ENCODE assay signal across 1 fruit fly cellular context in genomic region chr3L:3868014-3868413, dm6.
A peak's percentile ranks its signal among the peaks of the same experiment; 100 is the strongest.
TF ChIP-seq lines count a peak whose summit lies in the region.

No protein-coding gene starts in this region.

TF ChIP-seq in whole organism, embryonic, 481 proteins besides CTCF, POLR2A, EP300 and RAD21 (continued from another document and continues in another):
- TF ChIP-seq seq (GFP tag; IDR thresholded peaks at IDR 0.05; lab: Robert Waterston, UW) (no peak), CG6689 (GFP tag; IDR thresholded peaks at IDR 0.05; lab: Robert Waterston, UW) (peak; percentile 53), CG3838 (GFP tag; optimal IDR thresholded peaks at IDR 0.05; lab: Kevin White, UChicago) (no peak), cato (GFP tag; optimal IDR thresholded peaks at IDR 0.05; lab: Kevin White, UChicago; ENCODE audit: borderline replicate concordance) (no peak), CG16813 (GFP tag; IDR thresholded peaks at IDR 0.05; lab: Robert Waterston, UW; ENCODE audit: partially characterized antibody) (no peak), gsb-n (tag; optimal IDR thresholded peaks at IDR 0.05; lab: Kevin White, UChicago) (peak; percentile 14), CG7839 (tag; optimal IDR thresholded peaks at IDR 0.05; lab: Kevin White, UChicago) (no peak), CG6254 (GFP tag; optimal IDR thresholded peaks at IDR 0.05; lab: Kevin White, UChicago) (no peak), MESR4 (GFP tag; optimal IDR thresholded peaks at IDR 0.05; lab: Kevin White, UChicago) (no peak), kah (GFP tag; optimal IDR thresholded peaks at IDR 0.05; lab: Kevin White, UChicago) (no peak), Doc2 (GFP tag; IDR thresholded peaks at IDR 0.05; lab: Robert Waterston, UW) (no peak), Myb (GFP tag; optimal IDR thresholded peaks at IDR 0.05; lab: Kevin White, UChicago) (no peak), Dp (GFP tag; optimal IDR thresholded peaks at IDR 0.05; lab: Kevin White, UChicago) (no peak), CG3065 (GFP tag; optimal IDR thresholded peaks at IDR 0.05; lab: Kevin White, UChicago) (no peak), CG16779 (GFP tag; IDR thresholded peaks at IDR 0.05; lab: Robert Waterston, UW) (no peak), CG12744 (GFP tag; optimal IDR thresholded peaks at IDR 0.05; lab: Kevin White, UChicago) (no peak), croc (GFP tag; conservative IDR thresholded peaks at IDR 0.05; lab: Robert Waterston, UW) (no peak), pnt (GFP tag; optimal IDR thresholded peaks at IDR 0.05; lab: Kevin White, UChicago) (no peak), HLHmδ (GFP tag; optimal IDR thresholded peaks at IDR 0.05; lab: Kevin White, UChicago) (no peak), zfh1 (GFP tag; IDR thresholded peaks at IDR 0.05; lab: Robert Waterston, UW) (peak; percentile 56; the same call in 2 of the 3 replicates), Chrac-16 (GFP tag; optimal IDR thresholded peaks at IDR 0.05; lab: Kevin White, UChicago) (peak; percentile 30), Bdp1 (GFP tag; optimal IDR thresholded peaks at IDR 0.05; lab: Kevin White, UChicago) (no peak), onecut (GFP tag; IDR thresholded peaks at IDR 0.05; lab: Robert Waterston, UW) (no peak), CG8089 (GFP tag; optimal IDR thresholded peaks at IDR 0.05; lab: Kevin White, UChicago) (no peak), CG1647 (GFP tag; optimal IDR thresholded peaks at IDR 0.05; lab: Kevin White, UChicago) (no peak), CG18262 (tag; optimal IDR thresholded peaks at IDR 0.05; lab: Kevin White, UChicago) (peak; percentile 48), CG8388 (GFP tag; optimal IDR thresholded peaks at IDR 0.05; lab: Kevin White, UChicago) (peak; percentile 29), rib (GFP tag; IDR thresholded peaks at IDR 0.05; lab: Robert Waterston, UW) (no peak), CG18764 (GFP tag; optimal IDR thresholded peaks at IDR 0.05; lab: Kevin White, UChicago) (no peak), ERR (GFP tag; optimal IDR thresholded peaks at IDR 0.05; lab: Kevin White, UChicago) (no peak), Side (GFP tag; optimal IDR thresholded peaks at IDR 0.05; lab: Kevin White, UChicago) (no peak), CG32767 (GFP tag; IDR thresholded peaks at IDR 0.05; lab: Robert Waterston, UW) (0 out of 2 replicates have a peak, but pooled peaks have one; percentile 15), Blimp-1 (GFP tag; optimal IDR thresholded peaks at IDR 0.05; lab: Kevin White, UChicago) (peak; percentile 25), Max (GFP tag; optimal IDR thresholded peaks at IDR 0.05; lab: Kevin White, UChicago) (no peak), Dad (GFP tag; optimal IDR thresholded peaks at IDR 0.05; lab: Kevin White, UChicago) (no peak), CG10267 (tag; optimal IDR thresholded peaks at IDR 0.05; lab: Kevin White, UChicago) (peak; percentile 20), CG11560 (tag; IDR thresholded peaks at IDR 0.05; lab: Robert Waterston, UW) (no peak), stwl (tag; optimal IDR thresholded peaks at IDR 0.05; lab: Kevin White, UChicago) (no peak), vvl (GFP tag; IDR thresholded peaks at IDR 0.05; lab: Robert Waterston, UW) (peak; percentile 48; the same call in 1 of the 2 replicates), sc (optimal IDR thresholded peaks at IDR 0.05; lab: Kevin White, UChicago) (no peak), sc (GFP tag; optimal IDR thresholded peaks at IDR 0.05; lab: Kevin White, UChicago) (no peak), twi (tag; optimal IDR thresholded peaks at IDR 0.05; lab: Kevin White, UChicago) (no peak), dpn (GFP tag; optimal IDR thresholded peaks at IDR 0.05; lab: Kevin White, UChicago) (no peak), abd-A (tag; optimal IDR thresholded peaks at IDR 0.05; lab: Kevin White, UChicago) (no peak), NfI (GFP tag; optimal IDR thresholded peaks at IDR 0.05; lab: Kevin White, UChicago) (no peak), insv (GFP tag; optimal IDR thresholded peaks at IDR 0.05; lab: Kevin White, UChicago) (no peak), CG13775 (GFP tag; optimal IDR thresholded peaks at IDR 0.05; lab: Kevin White, UChicago) (peak; percentile 25), gem (tag; optimal IDR thresholded peaks at IDR 0.05; lab: Kevin White, UChicago) (peak; percentile 57), Hmr (GFP tag; optimal IDR thresholded peaks at IDR 0.05; lab: Kevin White, UChicago) (no peak), CG14710 (tag; optimal IDR thresholded peaks at IDR 0.05; lab: Kevin White, UChicago) (peak; percentile 3), CG32772 (GFP tag; IDR thresholded peaks at IDR 0.05; lab: Robert Waterston, UW) (no peak), CG17359 (tag; optimal IDR thresholded peaks at IDR 0.05; lab: Kevin White, UChicago) (peak; percentile 1), al (GFP tag; IDR thresholded peaks at IDR 0.05; lab: Robert Waterston, UW) (no peak), chn (GFP tag; optimal IDR thresholded peaks at IDR 0.05; lab: Kevin White, UChicago) (peak; percentile 24), CG12155 (GFP tag; optimal IDR thresholded peaks at IDR 0.05; lab: Kevin White, UChicago) (no peak), en (GFP tag; optimal IDR thresholded peaks at IDR 0.05; lab: Kevin White, UChicago) (no peak), gce (GFP tag; IDR thresholded peaks at IDR 0.05; lab: Robert Waterston, UW) (no peak), lab (GFP tag; optimal IDR thresholded peaks at IDR 0.05; lab: Kevin White, UChicago) (no peak), trh (GFP tag; optimal IDR thresholded peaks at IDR 0.05; lab: Kevin White, UChicago) (no peak), Atf6 (GFP tag; IDR thresholded peaks at IDR 0.05; lab: Robert Waterston, UW) (no peak), lov (optimal IDR thresholded peaks at IDR 0.05; lab: Kevin White, UChicago) (no peak), lov (GFP tag; IDR thresholded peaks at IDR 0.05; lab: Robert Waterston, UW) (0 out of 3 replicates have a peak, but pooled peaks have one; percentile 6), CG11247 (GFP tag; IDR thresholded peaks at IDR 0.05; lab: Robert Waterston, UW) (no peak), CG6683 (GFP tag; optimal IDR thresholded peaks at IDR 0.05; lab: Kevin White, UChicago) (no peak), CG9609 (GFP tag; optimal IDR thresholded peaks at IDR 0.05; lab: Kevin White, UChicago) (no peak), CG6654 (GFP tag; optimal IDR thresholded peaks at IDR 0.05; lab: Kevin White, UChicago) (no peak), otp (GFP tag; IDR thresholded peaks at IDR 0.05; lab: Robert Waterston, UW) (peak; percentile 42; the same call in 1 of the 3 replicates), corto (GFP tag; optimal IDR thresholded peaks at IDR 0.05; lab: Kevin White, UChicago) (peak; percentile 15), CG14965 (GFP tag; optimal IDR thresholded peaks at IDR 0.05; lab: Kevin White, UChicago; ENCODE audit: borderline replicate concordance) (no peak), CG8924 (tag; optimal IDR thresholded peaks at IDR 0.05; lab: Kevin White, UChicago) (peak; percentile 22), BtbVII (GFP tag; optimal IDR thresholded peaks at IDR 0.05; lab: Kevin White, UChicago) (no peak), Ssrp (tag; optimal IDR thresholded peaks at IDR 0.05; lab: Kevin White, UChicago) (peak; percentile 37), Doc3 (GFP tag; IDR thresholded peaks at IDR 0.05; lab: Robert Waterston, UW; ENCODE audit: partially characterized antibody) (no peak), Gsc (GFP tag; IDR thresholded peaks at IDR 0.05; lab: Robert Waterston, UW) (no peak), CG31441 (GFP tag; IDR thresholded peaks at IDR 0.05; lab: Robert Waterston, UW) (0 out of 2 replicates have a peak, but pooled peaks have one; percentile 18), ap (GFP tag; IDR thresholded peaks at IDR 0.05; lab: Robert Waterston, UW) (no peak), CG10979 (tag; optimal IDR thresholded peaks at IDR 0.05; lab: Kevin White, UChicago) (peak; percentile 24), unc-4 (GFP tag; IDR thresholded peaks at IDR 0.05; lab: Robert Waterston, UW; ENCODE audit: partially characterized antibody) (no peak), CG4360 (GFP tag; IDR thresholded peaks at IDR 0.05; lab: Robert Waterston, UW) (peak; percentile 61; the same call in 1 of the 2 replicates), pum (GFP tag; optimal IDR thresholded peaks at IDR 0.05; lab: Kevin White, UChicago) (no peak), Adf1 (GFP tag; IDR thresholded peaks at IDR 0.05; lab: Robert Waterston, UW) (no peak), prd (optimal IDR thresholded peaks at IDR 0.05; lab: Kevin White, UChicago) (no peak), prd (GFP tag; IDR thresholded peaks at IDR 0.05; lab: Robert Waterston, UW) (peak; percentile 64), CG18476 (GFP tag; optimal IDR thresholded peaks at IDR 0.05; lab: Kevin White, UChicago) (no peak), CG10543 (GFP tag; optimal IDR thresholded peaks at IDR 0.05; lab: Kevin White, UChicago) (no peak), CG7271 (tag; optimal IDR thresholded peaks at IDR 0.05; lab: Kevin White, UChicago) (no peak), CG17385 (GFP tag; optimal IDR thresholded peaks at IDR 0.05; lab: Kevin White, UChicago) (no peak), Dfd (GFP tag; optimal IDR thresholded peaks at IDR 0.05; lab: Kevin White, UChicago) (no peak), br (optimal IDR thresholded peaks at IDR 0.05; lab: Kevin White, UChicago) (no peak), Kr (GFP tag; optimal IDR thresholded peaks at IDR 0.05; lab: Kevin White, UChicago) (no peak), Camta (GFP tag; optimal IDR thresholded peaks at IDR 0.05; lab: Kevin White, UChicago) (no peak), ase (GFP tag; IDR thresholded peaks at IDR 0.05; lab: Robert Waterston, UW) (0 out of 3 replicates have a peak, but pooled peaks have one; percentile 37), CG1529 (GFP tag; optimal IDR thresholded peaks at IDR 0.05; lab: Kevin White, UChicago) (no peak), mld (GFP tag; IDR thresholded peaks at IDR 0.05; lab: Robert Waterston, UW; ENCODE audit: partially characterized antibody) (no peak), so (GFP tag; IDR thresholded peaks at IDR 0.05; lab: Robert Waterston, UW) (0 out of 3 replicates have a peak, but pooled peaks have one; percentile 36), CG2116 (GFP tag; optimal IDR thresholded peaks at IDR 0.05; lab: Kevin White, UChicago) (no peak), Abd-B (GFP tag; optimal IDR thresholded peaks at IDR 0.05; lab: Kevin White, UChicago) (no peak), CG11695 (GFP tag; IDR thresholded peaks at IDR 0.05; lab: Robert Waterston, UW) (0 out of 3 replicates have a peak, but pooled peaks have one; percentile 23), chinmo (GFP tag; IDR thresholded peaks at IDR 0.05; lab: Robert Waterston, UW; ENCODE audit: partially characterized antibody) (no peak), eyg (GFP tag; optimal IDR thresholded peaks at IDR 0.05; lab: Kevin White, UChicago) (no peak), CG1233 (GFP tag; optimal IDR thresholded peaks at IDR 0.05; lab: Kevin White, UChicago) (no peak), CG1024 (GFP tag; IDR thresholded peaks at IDR 0.05; lab: Robert Waterston, UW) (0 out of 2 replicates have a peak, but pooled peaks have one; percentile 25), CG7928 (GFP tag; optimal IDR thresholded peaks at IDR 0.05; lab: Kevin White, UChicago) (no peak), Sox102F (GFP tag; optimal IDR thresholded peaks at IDR 0.05; lab: Kevin White, UChicago) (no peak), fu2 (GFP tag; optimal IDR thresholded peaks at IDR 0.05; lab: Kevin White, UChicago) (no peak), slbo (GFP tag; IDR thresholded peaks at IDR 0.05; lab: Robert Waterston, UW) (no peak), lbe (GFP tag; optimal IDR thresholded peaks at IDR 0.05; lab: Kevin White, UChicago) (peak; percentile 35), CHES-1-like (GFP tag; optimal IDR thresholded peaks at IDR 0.05; lab: Kevin White, UChicago) (no peak), CG16815 (GFP tag; optimal IDR thresholded peaks at IDR 0.05; lab: Kevin White, UChicago) (peak; percentile 19), ftz-f1 (GFP tag; optimal IDR thresholded peaks at IDR 0.05; lab: Kevin White, UChicago) (no peak), CG2712 (tag; optimal IDR thresholded peaks at IDR 0.05; lab: Kevin White, UChicago) (peak; percentile 69), CG18599 (GFP tag; optimal IDR thresholded peaks at IDR 0.05; lab: Kevin White, UChicago) (no peak), Dip2 (GFP tag; IDR thresholded peaks at IDR 0.05; lab: Robert Waterston, UW) (no peak), ac (GFP tag; optimal IDR thresholded peaks at IDR 0.05; lab: Kevin White, UChicago) (no peak), CG14014 (GFP tag; IDR thresholded peaks at IDR 0.05; lab: Robert Waterston, UW) (no peak), CG2202 (tag; optimal IDR thresholded peaks at IDR 0.05; lab: Kevin White, UChicago) (peak; percentile 23), HLH3B (GFP tag; IDR thresholded peaks at IDR 0.05; lab: Robert Waterston, UW) (no peak), ssp (GFP tag; IDR thresholded peaks at IDR 0.05; lab: Robert Waterston, UW) (0 out of 2 replicates have a peak, but pooled peaks have one; percentile 11), scrt (GFP tag; optimal IDR thresholded peaks at IDR 0.05; lab: Kevin White, UChicago) (no peak), CG17912 (GFP tag; optimal IDR thresholded peaks at IDR 0.05; lab: Kevin White, UChicago) (no peak), amos (GFP tag; IDR thresholded peaks at IDR 0.05; lab: Robert Waterston, UW; ENCODE audit: partially characterized antibody) (no peak), CG17328 (GFP tag; IDR thresholded peaks at IDR 0.05; lab: Robert Waterston, UW) (peak; percentile 52; the same call in 1 of the 2 replicates), HLH4C (GFP tag; IDR thresholded peaks at IDR 0.05; lab: Robert Waterston, UW; ENCODE audit: partially characterized antibody) (no peak), Elba2 (GFP tag; optimal IDR thresholded peaks at IDR 0.05; lab: Kevin White, UChicago) (no peak), hkb (optimal IDR thresholded peaks at IDR 0.05; lab: Kevin White, UChicago) (no peak), hkb (GFP tag; IDR thresholded peaks at IDR 0.05; lab: Robert Waterston, UW) (0 out of 2 replicates have a peak, but pooled peaks have one; percentile 38), nmo (GFP tag; optimal IDR thresholded peaks at IDR 0.05; lab: Kevin White, UChicago) (peak; percentile 35), Asciz (GFP tag; optimal IDR thresholded peaks at IDR 0.05; lab: Kevin White, UChicago) (no peak), zen (tag; optimal IDR thresholded peaks at IDR 0.05; lab: Kevin White, UChicago) (no peak), CG8765 (GFP tag; IDR thresholded peaks at IDR 0.05; lab: Robert Waterston, UW) (peak; percentile 52; the same call in 1 of the 2 replicates), CG13424 (tag; optimal IDR thresholded peaks at IDR 0.05; lab: Kevin White, UChicago) (no peak), tio (GFP tag; optimal IDR thresholded peaks at IDR 0.05; lab: Kevin White, UChicago) (no peak), CG10209 (GFP tag; optimal IDR thresholded peaks at IDR 0.05; lab: Kevin White, UChicago) (no peak), hbn (GFP tag; IDR thresholded peaks at IDR 0.05; lab: Robert Waterston, UW; ENCODE audit: partially characterized antibody) (no peak)
